Worm (Caenorhabditis elegans) whole organism, young adult: ENCODE measurements around the gene C32C4.16.

ENCODE experiments used
- B0336.3 ChIP-seq: fragments of 200-800 bp; sonication (Bioruptor generic); IDR thresholded peaks from 2 replicates; pipeline ENCODE4 v1.3.6; 2022; ENCODE audit warnings: missing genetic modification characterization, missing compliant biosample characterization
- C06A6.2 ChIP-seq: fragments of 200-800 bp; sonication (Bioruptor generic); conservative IDR thresholded peaks from 2 replicates; pipeline ENCODE4 v1.3.6; 2022; ENCODE audit warnings: missing genetic modification characterization, missing compliant biosample characterization
- F37B4.10 ChIP-seq: fragments of 200-800 bp; sonication (Bioruptor generic); IDR thresholded peaks from 2 replicates; pipeline ENCODE4 v1.3.6; 2022; ENCODE audit warnings: missing genetic modification characterization, missing compliant biosample characterization
- F49E8.2 ChIP-seq: sonication (generic microtip); optimal IDR thresholded peaks from 3 replicates; lab custom pipeline; 2017; ENCODE audit warnings: missing genetic modification characterization, mild to moderate bottlenecking, missing compliant biosample characterization, antibody characterized with exemption, moderate library complexity; ENCODE audit not compliant: insufficient read depth
- F57C9.4 ChIP-seq: sonication (generic microtip); optimal IDR thresholded peaks from 2 replicates; lab custom pipeline; 2017; ENCODE audit warnings: mild to moderate bottlenecking, missing genetic modification characterization, missing compliant biosample characterization
- Y53G8AR.9 ChIP-seq: fragments of 200-800 bp; sonication (Bioruptor generic); conservative IDR thresholded peaks from 2 replicates; pipeline ENCODE4 v1.3.6; 2022; ENCODE audit warnings: missing genetic modification reagents, missing genetic modification characterization, missing compliant biosample characterization
- Y67H2A.10 ChIP-seq: fragments of 200-800 bp; sonication (Bioruptor generic); conservative IDR thresholded peaks from 2 replicates; pipeline ENCODE4 v1.3.6; 2022; ENCODE audit warnings: missing genetic modification reagents, missing genetic modification characterization, missing compliant biosample characterization
- Y95B8A.8 ChIP-seq: fragments of 200-800 bp; sonication (Bioruptor generic); IDR thresholded peaks from 2 replicates; pipeline ENCODE4 v1.3.6; 2022; ENCODE audit warnings: missing genetic modification reagents, missing genetic modification characterization, missing compliant biosample characterization
- akir-1 ChIP-seq: fragments of 200-800 bp; sonication (Bioruptor generic); optimal IDR thresholded peaks from 2 replicates; lab custom pipeline; 2018; ENCODE audit warnings: mild to moderate bottlenecking, missing genetic modification characterization, moderate library complexity, missing compliant biosample characterization
- aptf-2 ChIP-seq: fragments of 200-800 bp; sonication (Bioruptor generic); conservative IDR thresholded peaks from 2 replicates; pipeline ENCODE4 v1.3.6; 2022; ENCODE audit warnings: missing genetic modification reagents, missing genetic modification characterization, missing compliant biosample characterization
- cebp-1 ChIP-seq, 2 experiments: fragments of 200-800 bp in 1 of 2; sonication (Bioruptor generic) in 1 of 2; sonication (generic microtip) in 1 of 2; IDR thresholded peaks in 1 of 2; optimal IDR thresholded peaks in 1 of 2; 2 replicates each; pipeline versions ENCODE4 v1.3.6 to Lab custom; 2017 to 2022; ENCODE audit warnings: missing compliant biosample characterization in 2 of 2, missing genetic modification characterization in 2 of 2, mild to moderate bottlenecking in 1 of 2, missing genetic modification reagents in 1 of 2, moderate library complexity in 1 of 2
- cebp-2 ChIP-seq: fragments of 200-800 bp; sonication (Bioruptor generic); IDR thresholded peaks from 2 replicates; pipeline ENCODE4 v1.3.6; 2022; ENCODE audit warnings: missing genetic modification characterization, missing compliant biosample characterization
- die-1 ChIP-seq: sonication (generic microtip); optimal IDR thresholded peaks from 2 replicates; lab custom pipeline; 2016; ENCODE audit warnings: missing genotype, mild to moderate bottlenecking, missing genetic modification characterization, missing compliant biosample characterization
- dox-1 ChIP-seq: fragments of 200-800 bp; sonication (Bioruptor generic); IDR thresholded peaks from 2 replicates; pipeline ENCODE4 v1.3.6; 2022; ENCODE audit warnings: missing genetic modification reagents, missing genetic modification characterization, missing compliant biosample characterization
- dpff-1 ChIP-seq: sonication (generic microtip); optimal IDR thresholded peaks from 2 replicates; lab custom pipeline; 2017; ENCODE audit warnings: mild to moderate bottlenecking, missing genetic modification characterization, missing compliant biosample characterization
- dpl-1 ChIP-seq: fragments of 150-350 bp; optimal IDR thresholded peaks from 2 replicates; lab custom pipeline; 2014; ENCODE audit warnings: missing biosample characterization, missing genetic modification reagents, missing genetic modification characterization
- egl-44 ChIP-seq: fragments of 200-800 bp; sonication (Bioruptor generic); IDR thresholded peaks from 2 replicates; pipeline ENCODE4 v1.3.6; 2022; ENCODE audit warnings: missing genetic modification reagents, missing genetic modification characterization, missing compliant biosample characterization
- gei-17 ChIP-seq: fragments of 200-800 bp; sonication (Bioruptor generic); optimal IDR thresholded peaks from 2 replicates; lab custom pipeline; 2018; ENCODE audit warnings: mild to moderate bottlenecking, missing genetic modification characterization, missing compliant biosample characterization
- hlh-12 ChIP-seq: sonication (generic microtip); optimal IDR thresholded peaks from 2 replicates; lab custom pipeline; 2016; ENCODE audit warnings: missing genetic modification characterization, missing compliant biosample characterization
- hlh-26 ChIP-seq: fragments of 200-800 bp; sonication (Bioruptor generic); conservative IDR thresholded peaks from 2 replicates; pipeline ENCODE4 v1.3.6; 2022; ENCODE audit warnings: missing genetic modification reagents, missing genetic modification characterization, missing compliant biosample characterization
- hmg-1.2 ChIP-seq: fragments of 200-800 bp; sonication (Bioruptor generic); IDR thresholded peaks from 2 replicates; pipeline ENCODE4 v1.3.6; 2022; ENCODE audit warnings: missing genetic modification reagents, missing genetic modification characterization, missing compliant biosample characterization
- hmg-20 ChIP-seq: fragments of 200-800 bp; sonication (Bioruptor generic); IDR thresholded peaks from 2 replicates; pipeline ENCODE4 v1.3.6; 2022; ENCODE audit warnings: missing genetic modification reagents, missing genetic modification characterization, missing compliant biosample characterization
- let-526 ChIP-seq: fragments of 200-800 bp; sonication (Bioruptor generic); IDR thresholded peaks from 2 replicates; pipeline ENCODE4 v1.3.6; 2022; ENCODE audit warnings: missing genetic modification reagents, missing genetic modification characterization, missing compliant biosample characterization
- lin-35 ChIP-seq, 3 experiments: fragments of 150-350 bp in 2 of 3; sonication (generic microtip) in 1 of 3; optimal IDR thresholded peaks; 2 replicates each; lab custom pipeline; 2014 to 2018; ENCODE audit warnings: missing biosample characterization in 3 of 3, missing genetic modification characterization in 3 of 3, missing genetic modification reagents in 3 of 3
- lin-54 ChIP-seq: fragments of 200-800 bp; sonication (Bioruptor generic); optimal IDR thresholded peaks from 2 replicates; lab custom pipeline; 2018; ENCODE audit warnings: mild to moderate bottlenecking, missing genetic modification characterization, missing compliant biosample characterization
- lsl-1 ChIP-seq: fragments of 200-800 bp; sonication (Bioruptor generic); optimal IDR thresholded peaks from 2 replicates; lab custom pipeline; 2018; ENCODE audit warnings: mild to moderate bottlenecking, missing genetic modification characterization, moderate library complexity, missing compliant biosample characterization
- madf-8 ChIP-seq: fragments of 200-800 bp; sonication (Bioruptor generic); conservative IDR thresholded peaks from 2 replicates; pipeline ENCODE4 v1.3.6; 2022; ENCODE audit warnings: missing genetic modification reagents, missing genetic modification characterization, missing compliant biosample characterization
- nfyb-1 ChIP-seq: fragments of 200-800 bp; sonication (Bioruptor generic); IDR thresholded peaks from 2 replicates; pipeline ENCODE4 v1.3.6; 2022; ENCODE audit warnings: missing genetic modification reagents, missing genetic modification characterization, missing compliant biosample characterization
- nhr-27 ChIP-seq: fragments of 200-800 bp; sonication (Bioruptor generic); optimal IDR thresholded peaks from 2 replicates; lab custom pipeline; 2018; ENCODE audit warnings: mild to moderate bottlenecking, missing genetic modification characterization, moderate library complexity, missing compliant biosample characterization
- nhr-80 ChIP-seq: sonication (generic microtip); optimal IDR thresholded peaks from 2 replicates; lab custom pipeline; 2016; ENCODE audit warnings: missing genetic modification characterization, missing compliant biosample characterization
- snpc-4 ChIP-seq, 5 experiments: fragments of 150-350 bp in 1 of 5; sonication (generic microtip) in 4 of 5; optimal IDR thresholded peaks; 2 replicates each; lab custom pipeline; 2014 to 2018; ENCODE audit warnings: missing genetic modification characterization in 5 of 5, missing biosample characterization in 3 of 5, antibody characterized with exemption in 2 of 5, mild to moderate bottlenecking in 2 of 5, missing compliant biosample characterization in 2 of 5, missing genotype in 2 of 5, moderate library complexity in 2 of 5, missing genetic modification reagents in 1 of 5
- tbp1 ChIP-seq: fragments of 200-800 bp; sonication (Bioruptor generic); optimal IDR thresholded peaks from 2 replicates; lab custom pipeline; 2018; ENCODE audit warnings: mild to moderate bottlenecking, missing genetic modification characterization, missing compliant biosample characterization
- unc-130 ChIP-seq: sonication (generic microtip); optimal IDR thresholded peaks from 2 replicates; lab custom pipeline; 2016; ENCODE audit warnings: missing genetic modification reagents, missing genetic modification characterization, missing compliant biosample characterization
- unc-62 ChIP-seq: fragments of 150-350 bp; optimal IDR thresholded peaks from 2 replicates; lab custom pipeline; 2014; ENCODE audit warnings: missing biosample characterization, missing genetic modification reagents, missing genetic modification characterization
- ztf-6 ChIP-seq: fragments of 200-800 bp; sonication (Bioruptor generic); IDR thresholded peaks from 2 replicates; pipeline ENCODE4 v1.3.6; 2022; ENCODE audit warnings: missing genetic modification reagents, missing genetic modification characterization, missing compliant biosample characterization

The C32C4.16 gene

ce11 chrV:10681117-10681959 is 34.0 kb downstream of the C32C4.16 start (continued):
- no peak for TF ChIP-seq hmg-1.2 (GFP tag; lab: Robert Waterston, UW)
- peak; percentile 46 for TF ChIP-seq nhr-80
- peak; percentile 53; the same call in 1 of the 2 replicates for TF ChIP-seq nfyb-1 (GFP tag; lab: Robert Waterston, UW)
- TF ChIP-seq tbp1 = peak; percentile 32
- no peak for TF ChIP-seq cebp-1 (GFP tag; IDR thresholded peaks at IDR 0.05; lab: Robert Waterston, UW)
- TF ChIP-seq cebp-1 (tag; optimal IDR thresholded peaks at IDR 0.05; lab: Kevin White, UChicago) = peak; percentile 51
- TF ChIP-seq gei-17 = no peak
- no peak for TF ChIP-seq ztf-6 (GFP tag; lab: Robert Waterston, UW)
- TF ChIP-seq dox-1 (GFP tag; lab: Robert Waterston, UW) = peak; percentile 53
- peak; percentile 33 for TF ChIP-seq die-1 (tag; lab: Kevin White, UChicago)
- TF ChIP-seq nhr-27 (tag; lab: Kevin White, UChicago) = no peak
- TF ChIP-seq hlh-12 (tag; lab: Kevin White, UChicago) = no peak
- TF ChIP-seq lin-35 (GFP tag; optimal IDR thresholded peaks at IDR 0.05; lab: Kevin White, UChicago) = no peak
- TF ChIP-seq, all 124 proteins: peak for 18

DNA sequence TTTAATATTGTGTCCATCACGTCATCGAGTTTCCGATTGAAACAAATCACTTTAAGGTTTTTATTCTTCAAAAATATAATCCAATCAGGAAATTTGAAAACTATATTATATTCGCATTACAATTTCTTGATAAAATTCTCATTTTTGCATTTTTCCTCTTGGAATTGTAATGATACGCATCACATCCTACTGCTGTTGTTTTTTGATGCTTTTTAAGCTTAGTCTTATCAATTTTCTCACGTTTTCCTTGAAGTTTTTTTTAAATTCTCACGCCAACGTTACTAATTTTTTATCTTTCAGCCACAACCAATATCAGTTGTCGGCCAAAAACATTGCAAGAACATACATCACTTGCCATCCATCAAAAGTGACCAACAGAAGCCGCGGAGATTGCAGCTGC is 34.8 kb downstream of the C32C4.16 start, which contains the start of gene gsp-1:
Gene gsp-1, plus strand, starts transcription at position 301 of the 400 bp plus-strand sequence.
- TF ChIP-seq ztf-6 (GFP tag; lab: Robert Waterston, UW) (no peak), dpff-1 (tag; lab: Kevin White, UChicago) (no peak), F57C9.4 (tag; lab: Kevin White, UChicago) (no peak), C06A6.2 (GFP tag; lab: Robert Waterston, UW) (no peak), let-526 (GFP tag; lab: Robert Waterston, UW) (no peak), Y67H2A.10 (no peak), cebp-2 (GFP tag; lab: Robert Waterston, UW) (no peak), snpc-4 (GFP tag; optimal IDR thresholded peaks at IDR 0.05; lab: Kevin White, UChicago) (no peak), snpc-4 (tag; optimal IDR thresholded peaks at IDR 0.05; lab: Kevin White, UChicago) (no peak), lsl-1 (GFP tag; lab: Kevin White, UChicago) (no peak), lin-54 (no peak), unc-62 (no peak), hmg-20 (no peak), nfyb-1 (GFP tag; lab: Robert Waterston, UW) (no peak)

DNA sequence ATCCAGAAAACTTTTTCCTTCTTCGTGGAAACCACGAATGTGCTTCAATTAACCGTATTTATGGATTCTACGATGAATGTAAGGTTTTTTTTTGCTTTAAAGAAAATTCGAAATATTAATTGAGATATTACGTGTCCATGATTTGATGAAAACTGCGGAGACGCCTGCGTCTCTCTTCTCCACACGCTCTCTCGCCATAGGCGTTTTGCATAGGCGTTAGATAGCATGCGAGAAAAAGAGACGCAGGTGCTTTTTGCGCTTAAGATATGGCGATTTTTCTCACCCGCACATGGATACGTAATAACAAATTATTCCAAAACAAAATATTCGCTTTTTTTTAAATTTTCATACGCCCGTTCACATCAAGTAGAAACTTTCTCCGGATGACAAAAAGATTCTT is 36.1 kb downstream of the C32C4.16 start:
- peak; percentile 90 for TF ChIP-seq hmg-1.2 (GFP tag; lab: Robert Waterston, UW)
- TF ChIP-seq F49E8.2 (tag; lab: Kevin White, UChicago) = no peak

- no peak for TF ChIP-seq Y95B8A.8 (GFP tag; lab: Robert Waterston, UW)
- TF ChIP-seq egl-44 (GFP tag; lab: Robert Waterston, UW) = no peak
- no peak for TF ChIP-seq dox-1 (GFP tag; lab: Robert Waterston, UW)
- TF ChIP-seq F37B4.10 (GFP tag; lab: Robert Waterston, UW) = no peak
- no peak for TF ChIP-seq lin-35 (GFP tag; optimal IDR thresholded peaks at IDR 0.05; lab: Kevin White, UChicago)
- TF ChIP-seq dpl-1 (GFP tag; lab: Kevin White, UChicago) = no peak
- TF ChIP-seq aptf-2 (GFP tag; lab: Robert Waterston, UW) = no peak
- no peak for TF ChIP-seq akir-1 (GFP tag; lab: Kevin White, UChicago)
- no peak for TF ChIP-seq Y53G8AR.9
- TF ChIP-seq madf-8 = no peak
- no peak for TF ChIP-seq unc-130 (GFP tag; lab: Kevin White, UChicago)
- TF ChIP-seq B0336.3 (GFP tag; lab: Robert Waterston, UW) = no peak
- TF ChIP-seq hlh-26 (GFP tag; lab: Robert Waterston, UW) = no peak
- TF ChIP-seq, all 124 proteins: peak for 0
Measured at ce11 chrV:10684748-10685147, 37.4 kb downstream of the C32C4.16 start.
